Worm (Caenorhabditis elegans) whole organism, late embryonic: ENCODE results near the gene clc-9.

ENCODE experiments used
- ceh-19 ChIP-seq: fragments of 200-800 bp; sonication (Bioruptor generic); optimal IDR thresholded peaks from 2 replicates; lab custom pipeline; 2018; ENCODE audit warnings: mild to moderate bottlenecking, missing genetic modification characterization, missing compliant biosample characterization
- ceh-24 ChIP-seq: sonication (generic microtip); optimal IDR thresholded peaks from 2 replicates; lab custom pipeline; 2016; ENCODE audit warnings: mild to moderate bottlenecking, missing genetic modification characterization, missing compliant biosample characterization
- ceh-31 ChIP-seq: sonication (generic microtip); optimal IDR thresholded peaks from 2 replicates; lab custom pipeline; 2016; ENCODE audit warnings: missing genetic modification characterization, missing compliant biosample characterization
- fkh-10 ChIP-seq: fragments of 150-350 bp; optimal IDR thresholded peaks from 2 replicates; lab custom pipeline; 2014; ENCODE audit warnings: missing biosample characterization, missing genetic modification reagents, missing genetic modification characterization
- gmeb-2 ChIP-seq: sonication (generic microtip); optimal IDR thresholded peaks from 2 replicates; lab custom pipeline; 2016; ENCODE audit warnings: missing genetic modification characterization, inconsistent platforms, missing compliant biosample characterization
- npax-4 ChIP-seq: sonication (generic microtip); optimal IDR thresholded peaks from 2 replicates; lab custom pipeline; 2016; ENCODE audit warnings: missing genetic modification characterization, missing compliant biosample characterization
- pha-4 ChIP-seq: fragments of 150-350 bp; optimal IDR thresholded peaks from 2 replicates; lab custom pipeline; 2018; ENCODE audit warnings: missing biosample characterization, missing genetic modification reagents, missing genetic modification characterization
- pqm-1 ChIP-seq: sonication (generic microtip); optimal IDR thresholded peaks from 2 replicates; lab custom pipeline; 2016; ENCODE audit warnings: missing genetic modification characterization, missing compliant biosample characterization

DNA sequence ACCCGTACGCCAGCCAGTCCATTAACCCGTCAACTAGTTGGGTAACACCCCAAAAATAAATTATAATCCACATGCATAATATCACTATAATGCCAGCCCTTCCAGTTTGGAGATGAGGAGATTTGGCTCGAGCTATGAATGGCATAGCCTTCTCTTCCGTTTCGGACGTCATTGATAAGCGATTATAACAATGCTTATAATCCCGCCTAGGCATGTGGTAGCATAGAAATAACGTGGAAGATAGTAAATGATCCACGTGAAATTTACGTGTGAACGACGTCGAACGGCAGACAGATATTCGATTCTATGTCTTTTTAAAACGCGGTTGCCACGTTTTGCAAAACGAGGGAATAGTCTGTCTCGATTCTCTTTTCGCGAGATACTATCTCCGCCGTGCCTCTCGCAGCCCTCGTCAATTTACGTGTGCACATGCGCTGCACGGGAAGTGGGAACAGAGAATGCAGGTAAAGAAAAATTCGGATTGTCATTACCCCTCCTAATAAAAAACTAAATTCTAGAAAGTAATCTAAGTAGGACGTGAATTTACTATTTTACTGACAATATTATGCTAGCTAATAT lies 36.1 kb downstream of the clc-9 start:
- no peak for TF ChIP-seq fkh-10 (GFP tag; lab: Kevin White, UChicago)
- TF ChIP-seq gmeb-2 (tag; lab: Kevin White, UChicago), result no peak
- no peak for TF ChIP-seq ceh-31 (tag; lab: Kevin White, UChicago)
- TF ChIP-seq ceh-19 (GFP tag; lab: Kevin White, UChicago), result no peak
- no peak for TF ChIP-seq ceh-24 (tag; lab: Kevin White, UChicago)
- no peak for TF ChIP-seq npax-4 (tag; lab: Kevin White, UChicago)
- TF ChIP-seq pqm-1, result no peak
- no peak for TF ChIP-seq pha-4 (tag; lab: Kevin White, UChicago)
